Fruit fly (Drosophila melanogaster) whole organism, prepupa: ENCODE measurements around the gene CG4872.
A peak's percentile ranks its signal among the peaks of the same experiment; 100 is the strongest.

ENCODE experiments used
- Blimp-1 ChIP-seq: fragments of 200-800 bp; sonication (Bioruptor generic); optimal IDR thresholded peaks from 3 replicates; lab custom pipeline; 2017; ENCODE audit warnings: missing biosample characterization, missing genetic modification characterization, mild to moderate bottlenecking, moderate library complexity, missing genetic modification reagents
- CG10631 ChIP-seq: fragments of 200-800 bp; sonication (Bioruptor generic); optimal IDR thresholded peaks from 2 replicates; lab custom pipeline; 2016; ENCODE audit warnings: missing biosample characterization, missing genetic modification characterization
- CG10669 ChIP-seq: fragments of 200-800 bp; sonication (Bioruptor generic); optimal IDR thresholded peaks from 3 replicates; lab custom pipeline; 2018; ENCODE audit warnings: missing biosample characterization, mild to moderate bottlenecking, missing genetic modification characterization, moderate library complexity
- CG11294 ChIP-seq: fragments of 200-800 bp; sonication (Bioruptor generic); IDR thresholded peaks from 2 replicates; pipeline ENCODE4 v1.3.6; 2022; ENCODE audit warnings: missing biosample characterization, missing genetic modification characterization
- CG11762 ChIP-seq: fragments of 200-800 bp; sonication (Bioruptor generic); optimal IDR thresholded peaks from 3 replicates; lab custom pipeline; 2016; ENCODE audit warnings: missing biosample characterization, missing genetic modification characterization; ENCODE audit not compliant: insufficient read depth
- CG11902 ChIP-seq: fragments of 200-800 bp; sonication (Bioruptor generic); optimal IDR thresholded peaks from 3 replicates; lab custom pipeline; 2016; ENCODE audit warnings: missing biosample characterization, missing genetic modification characterization
- CG15336 ChIP-seq: fragments of 200-800 bp; sonication (Bioruptor generic); IDR thresholded peaks from 2 replicates; pipeline ENCODE4 v1.3.6; 2022; ENCODE audit warnings: missing biosample characterization, missing genetic modification characterization
- CG1621 ChIP-seq: fragments of 200-800 bp; sonication (Bioruptor generic); optimal IDR thresholded peaks from 3 replicates; lab custom pipeline; 2018; ENCODE audit warnings: missing biosample characterization, mild to moderate bottlenecking, missing genetic modification characterization
- CG16779 ChIP-seq: fragments of 200-800 bp; sonication (Bioruptor generic); optimal IDR thresholded peaks from 3 replicates; lab custom pipeline; 2017; ENCODE audit warnings: missing biosample characterization, mild to moderate bottlenecking, missing genetic modification characterization
- CG3032 ChIP-seq: fragments of 200-800 bp; optimal IDR thresholded peaks from 2 replicates; lab custom pipeline; 2019; ENCODE audit warnings: missing biosample characterization, mild to moderate bottlenecking, missing genetic modification characterization, moderate library complexity
- CG31627 ChIP-seq: fragments of 200-800 bp; sonication (Bioruptor generic); optimal IDR thresholded peaks from 3 replicates; lab custom pipeline; 2016; ENCODE audit warnings: missing biosample characterization, missing genetic modification characterization
- CG34406 ChIP-seq: fragments of 200-800 bp; sonication (Bioruptor generic); optimal IDR thresholded peaks from 3 replicates; lab custom pipeline; 2016; ENCODE audit warnings: missing biosample characterization, missing genetic modification characterization
- CG3919 ChIP-seq: fragments of 200-800 bp; sonication (Bioruptor generic); optimal IDR thresholded peaks from 3 replicates; lab custom pipeline; 2016; ENCODE audit warnings: missing biosample characterization, missing genetic modification characterization
- CG6792 ChIP-seq: fragments of 200-800 bp; sonication (Bioruptor generic); optimal IDR thresholded peaks from 3 replicates; lab custom pipeline; 2016; ENCODE audit warnings: missing biosample characterization, missing genetic modification characterization
- CG6808 ChIP-seq: fragments of 200-800 bp; sonication (Bioruptor generic); optimal IDR thresholded peaks from 3 replicates; lab custom pipeline; 2017; ENCODE audit warnings: missing biosample characterization, missing genetic modification characterization, mild to moderate bottlenecking, moderate library complexity, missing genetic modification reagents
- CG7368 ChIP-seq: fragments of 200-800 bp; sonication (Bioruptor generic); optimal IDR thresholded peaks from 3 replicates; lab custom pipeline; 2016; ENCODE audit warnings: missing biosample characterization, missing genetic modification characterization
- CG8319 ChIP-seq: fragments of 200-800 bp; sonication (Bioruptor generic); optimal IDR thresholded peaks from 3 replicates; lab custom pipeline; 2016; ENCODE audit warnings: missing biosample characterization, missing genetic modification characterization
- CG8632 ChIP-seq: fragments of 200-800 bp; sonication (Bioruptor generic); optimal IDR thresholded peaks from 3 replicates; lab custom pipeline; 2016; ENCODE audit warnings: missing biosample characterization, missing genetic modification characterization
- CG9139 ChIP-seq: fragments of 200-800 bp; sonication (Bioruptor generic); optimal IDR thresholded peaks from 3 replicates; lab custom pipeline; 2017; ENCODE audit warnings: missing biosample characterization, mild to moderate bottlenecking, missing genetic modification characterization
- Eip78C ChIP-seq: fragments of 200-800 bp; sonication (Bioruptor generic); peaks from one replicate; lab custom pipeline; 2016; ENCODE audit warnings: missing biosample characterization, missing genetic modification characterization
- Eip93F ChIP-seq: fragments of 200-800 bp; sonication (Bioruptor generic); optimal IDR thresholded peaks from 2 replicates; lab custom pipeline; 2016; ENCODE audit warnings: missing biosample characterization, mild to moderate bottlenecking, missing genetic modification characterization
- Ets96B ChIP-seq: fragments of 200-800 bp; optimal IDR thresholded peaks from 2 replicates; lab custom pipeline; 2019; ENCODE audit warnings: missing biosample characterization, mild to moderate bottlenecking, missing genetic modification characterization, moderate library complexity
- Hr4 ChIP-seq: fragments of 200-800 bp; sonication (Bioruptor generic); optimal IDR thresholded peaks from 3 replicates; lab custom pipeline; 2016; ENCODE audit warnings: missing biosample characterization, missing genetic modification characterization
- Lpt ChIP-seq: fragments of 200-800 bp; sonication (Bioruptor generic); optimal IDR thresholded peaks from 3 replicates; lab custom pipeline; 2016; ENCODE audit warnings: missing biosample characterization, missing genetic modification characterization
- Smox ChIP-seq: fragments of 200-800 bp; sonication (Bioruptor generic); optimal IDR thresholded peaks from 3 replicates; lab custom pipeline; 2016; ENCODE audit warnings: missing biosample characterization, missing genetic modification characterization
- Sox102F ChIP-seq: fragments of 200-800 bp; sonication (Bioruptor generic); optimal IDR thresholded peaks from 2 replicates; lab custom pipeline; 2016; ENCODE audit warnings: missing biosample characterization, mild to moderate bottlenecking, missing genetic modification characterization
- Sox14 ChIP-seq: fragments of 200-800 bp; sonication (Bioruptor generic); optimal IDR thresholded peaks from 3 replicates; lab custom pipeline; 2016; ENCODE audit warnings: missing biosample characterization, missing genetic modification characterization
- Sox15 ChIP-seq: fragments of 200-800 bp; sonication (Bioruptor generic); optimal IDR thresholded peaks from 3 replicates; lab custom pipeline; 2016; ENCODE audit warnings: missing biosample characterization, missing genetic modification characterization
- achi ChIP-seq: fragments of 200-800 bp; sonication (Bioruptor generic); optimal IDR thresholded peaks from 3 replicates; lab custom pipeline; 2016; ENCODE audit warnings: missing biosample characterization, missing genetic modification characterization
- acj6 ChIP-seq: fragments of 200-800 bp; sonication (Bioruptor generic); optimal IDR thresholded peaks from 3 replicates; lab custom pipeline; 2016; ENCODE audit warnings: missing biosample characterization, missing genetic modification characterization
- cyc ChIP-seq: fragments of 200-800 bp; sonication (Bioruptor generic); optimal IDR thresholded peaks from 3 replicates; lab custom pipeline; 2016; ENCODE audit warnings: missing biosample characterization, missing genetic modification characterization
- dac ChIP-seq: fragments of 200-800 bp; sonication (Bioruptor generic); optimal IDR thresholded peaks from 2 replicates; lab custom pipeline; 2017; ENCODE audit warnings: missing biosample characterization, mild to moderate bottlenecking, missing genetic modification characterization
- dsx ChIP-seq: fragments of 200-800 bp; optimal IDR thresholded peaks from 3 replicates; lab custom pipeline; 2019; ENCODE audit warnings: missing biosample characterization, mild to moderate bottlenecking, missing genetic modification characterization, moderate library complexity; ENCODE audit not compliant: poor library complexity, severe bottlenecking
- eg ChIP-seq: fragments of 200-800 bp; sonication (Bioruptor generic); IDR thresholded peaks from 3 replicates; pipeline ENCODE4 v1.3.6; 2022; ENCODE audit warnings: missing biosample characterization, missing genetic modification characterization
- esn ChIP-seq: fragments of 200-800 bp; sonication (Bioruptor generic); optimal IDR thresholded peaks from 2 replicates; lab custom pipeline; 2016; ENCODE audit warnings: missing biosample characterization, mild to moderate bottlenecking, missing genetic modification characterization, moderate library complexity
- fd59A ChIP-seq: fragments of 200-800 bp; sonication (Bioruptor generic); optimal IDR thresholded peaks from 2 replicates; lab custom pipeline; 2017; ENCODE audit warnings: missing biosample characterization, mild to moderate bottlenecking, missing genetic modification characterization, missing genetic modification reagents
- fd85E ChIP-seq: fragments of 200-800 bp; sonication (Bioruptor generic); optimal IDR thresholded peaks from 3 replicates; lab custom pipeline; 2016; ENCODE audit warnings: missing biosample characterization, missing genetic modification characterization
- fkh ChIP-seq: fragments of 200-800 bp; sonication (Bioruptor generic); optimal IDR thresholded peaks from 3 replicates; lab custom pipeline; 2017; ENCODE audit warnings: missing biosample characterization, mild to moderate bottlenecking, missing genetic modification characterization, moderate library complexity
- lz ChIP-seq: fragments of 200-800 bp; sonication (Bioruptor generic); optimal IDR thresholded peaks from 3 replicates; lab custom pipeline; 2016; ENCODE audit warnings: missing biosample characterization, missing genetic modification characterization
- net ChIP-seq: fragments of 200-800 bp; sonication (Bioruptor generic); optimal IDR thresholded peaks from 3 replicates; lab custom pipeline; 2016; ENCODE audit warnings: missing biosample characterization, missing genetic modification characterization
- pdm3 ChIP-seq: fragments of 200-800 bp; sonication (Bioruptor generic); optimal IDR thresholded peaks from 3 replicates; lab custom pipeline; 2016; ENCODE audit warnings: missing biosample characterization, missing genetic modification characterization
- spab ChIP-seq: fragments of 200-800 bp; sonication (Bioruptor generic); optimal IDR thresholded peaks from 2 replicates; lab custom pipeline; 2017; ENCODE audit warnings: missing biosample characterization, mild to moderate bottlenecking, missing genetic modification characterization, missing genetic modification reagents
- ss ChIP-seq, 2 experiments: fragments of 200-800 bp; sonication (Bioruptor generic); optimal IDR thresholded peaks; 2 replicates in 1 of 2; 3 replicates in 1 of 2; lab custom pipeline; 2017 to 2018; ENCODE audit warnings: mild to moderate bottlenecking in 2 of 2, missing biosample characterization in 2 of 2, missing genetic modification characterization in 2 of 2, moderate library complexity in 1 of 2
- svp ChIP-seq: fragments of 200-800 bp; sonication (Bioruptor generic); peaks from one replicate; lab custom pipeline; 2016; ENCODE audit warnings: missing biosample characterization, missing genetic modification characterization
- vri ChIP-seq: fragments of 200-800 bp; sonication (Bioruptor generic); optimal IDR thresholded peaks from 3 replicates; lab custom pipeline; 2016; ENCODE audit warnings: missing biosample characterization, mild to moderate bottlenecking, missing genetic modification characterization

The CG4872 gene

DNA sequence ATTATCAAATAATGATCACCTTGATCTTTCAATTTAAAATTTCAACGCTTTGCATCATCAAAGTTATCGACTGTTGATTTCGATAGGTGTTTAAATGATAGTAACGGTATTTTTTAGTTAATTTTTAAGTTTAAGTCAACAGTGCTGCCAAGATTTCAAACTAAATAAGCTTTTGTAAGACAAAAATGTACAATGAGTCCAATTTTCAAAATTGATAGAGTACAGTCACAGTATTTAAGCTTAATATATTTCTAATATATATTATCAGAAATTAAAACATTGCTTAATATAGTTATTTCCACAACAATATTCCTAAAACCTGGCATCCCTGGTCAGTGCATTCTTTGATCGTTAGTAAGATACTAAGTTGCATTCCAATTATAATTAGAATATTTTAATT lies at the start of gene CG4872:
CG4872 (plus strand) TSS at position 333 of the 400 bp plus-strand sequence.
- TF ChIP-seq CG11762 (GFP tag; lab: Kevin White, UChicago) (no peak), lz (GFP tag; lab: Kevin White, UChicago) (no peak), Eip78C (GFP tag; lab: Kevin White, UChicago) (peak; percentile 71), CG11294 (no peak), CG7368 (GFP tag; lab: Kevin White, UChicago) (no peak), CG11902 (GFP tag; lab: Kevin White, UChicago) (no peak), Eip93F (GFP tag; lab: Kevin White, UChicago) (no peak), Ets96B (tag; lab: Kevin White, UChicago) (no peak), CG6792 (GFP tag; lab: Kevin White, UChicago) (peak; percentile 15), CG10669 (GFP tag; lab: Kevin White, UChicago) (no peak), eg (GFP tag; lab: Robert Waterston, UW) (peak; percentile 12; the same call in 1 of the 3 replicates), Blimp-1 (GFP tag; lab: Kevin White, UChicago) (no peak), svp (no peak), CG9139 (GFP tag; lab: Kevin White, UChicago) (no peak), CG34406 (GFP tag; lab: Kevin White, UChicago) (no peak), Sox102F (GFP tag; lab: Kevin White, UChicago) (no peak), esn (peak; percentile 23), spab (GFP tag; lab: Kevin White, UChicago) (no peak), ss (GFP tag; optimal IDR thresholded peaks at IDR 0.05; lab: Kevin White, UChicago) (no peak), net (no peak), CG8632 (no peak), pdm3 (GFP tag; lab: Kevin White, UChicago) (no peak), Sox15 (GFP tag; lab: Kevin White, UChicago) (no peak), CG3919 (GFP tag; lab: Kevin White, UChicago) (no peak), dsx (GFP tag; lab: Kevin White, UChicago) (no peak), Sox14 (GFP tag; lab: Kevin White, UChicago) (no peak), dac (GFP tag; lab: Kevin White, UChicago) (no peak), vri (GFP tag; lab: Kevin White, UChicago) (no peak), acj6 (GFP tag; lab: Kevin White, UChicago) (peak; percentile 11), CG16779 (tag; lab: Kevin White, UChicago) (no peak), CG1621 (tag; lab: Kevin White, UChicago) (no peak), CG8319 (no peak), cyc (no peak), fkh (GFP tag; lab: Kevin White, UChicago) (no peak), Smox (no peak), fd59A (GFP tag; lab: Kevin White, UChicago) (no peak), CG3032 (tag; lab: Kevin White, UChicago) (no peak)

DNA sequence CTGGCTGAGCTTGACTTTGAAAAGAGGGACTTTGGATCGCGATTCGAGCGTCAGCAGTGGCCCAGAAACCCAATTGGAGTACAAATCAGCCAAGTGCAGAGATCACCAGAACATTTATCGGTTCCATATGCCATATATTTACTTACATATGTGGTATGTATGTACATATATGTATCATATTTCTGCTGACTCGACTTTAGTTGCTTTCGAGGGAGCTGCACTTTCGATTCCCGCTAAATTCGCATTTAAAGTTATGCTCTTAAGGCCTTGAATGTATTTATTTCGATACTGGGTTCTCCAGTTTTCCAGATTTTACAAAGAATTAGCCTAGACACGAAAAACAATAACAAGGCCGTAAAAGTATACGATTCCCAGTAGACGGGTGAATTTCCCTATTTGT lies 49.3 kb upstream of the CG4872 start:
- no peak for TF ChIP-seq fkh (GFP tag; lab: Kevin White, UChicago)
- TF ChIP-seq CG3032 (tag; lab: Kevin White, UChicago): no peak
- TF ChIP-seq CG31627: no peak
- TF ChIP-seq achi (GFP tag; lab: Kevin White, UChicago): no peak

dm6 chrX:16833097-16833496 lies 48.0 kb upstream of the CG4872 start:
- TF ChIP-seq CG6808 (GFP tag; lab: Kevin White, UChicago): peak; percentile 83
- TF ChIP-seq pdm3 (GFP tag; lab: Kevin White, UChicago): peak; percentile 87
- TF ChIP-seq acj6 (GFP tag; lab: Kevin White, UChicago): peak; percentile 85
- TF ChIP-seq eg (GFP tag; lab: Robert Waterston, UW): peak; percentile 92
- TF ChIP-seq CG10631 (GFP tag; lab: Kevin White, UChicago): peak; percentile 81
- peak; percentile 85 for TF ChIP-seq Lpt (GFP tag; lab: Kevin White, UChicago)
- peak; percentile 89 for TF ChIP-seq CG10669 (GFP tag; lab: Kevin White, UChicago)
- peak; percentile 90 for TF ChIP-seq dsx (GFP tag; lab: Kevin White, UChicago)
- peak; percentile 65 for TF ChIP-seq CG34406 (GFP tag; lab: Kevin White, UChicago)
- peak; percentile 57 for TF ChIP-seq CG11902 (GFP tag; lab: Kevin White, UChicago)
- peak; percentile 86 for TF ChIP-seq Ets96B (tag; lab: Kevin White, UChicago)
- peak; percentile 87 for TF ChIP-seq CG15336 (GFP tag; lab: Robert Waterston, UW)
- TF ChIP-seq Eip78C (GFP tag; lab: Kevin White, UChicago): peak; percentile 96
- no peak for TF ChIP-seq fkh (GFP tag; lab: Kevin White, UChicago)
- peak; percentile 79 for TF ChIP-seq CG7368 (GFP tag; lab: Kevin White, UChicago)
- TF ChIP-seq Blimp-1 (GFP tag; lab: Kevin White, UChicago): no peak
- peak; percentile 63 for TF ChIP-seq lz (GFP tag; lab: Kevin White, UChicago)
- TF ChIP-seq CG8319: peak; percentile 66
- peak; percentile 29 for TF ChIP-seq fd85E
- peak; percentile 87 for TF ChIP-seq CG1621 (tag; lab: Kevin White, UChicago)
- peak; percentile 86 for TF ChIP-seq Hr4 (GFP tag; lab: Kevin White, UChicago)
- peak; percentile 74 for TF ChIP-seq CG9139 (GFP tag; lab: Kevin White, UChicago)
- TF ChIP-seq Sox14 (GFP tag; lab: Kevin White, UChicago): peak; percentile 82
- peak; percentile 78 for TF ChIP-seq CG8632
- TF ChIP-seq CG11294: peak; percentile 78
